Worm (Caenorhabditis elegans): ENCODE results near the gene panl-3.
A peak's percentile ranks its signal among the peaks of the same experiment; 100 is the strongest.

ce11 chrIII:9827163-9827951 lies 8.5 kb downstream of the panl-3 start, which contains the start of the genes ZK632.10 and ZK632.11:
- TF ChIP-seq pha-4 (tag; optimal IDR thresholded peaks at IDR 0.05) = peak; percentile 99
- TF ChIP-seq ztf-4 (tag; optimal IDR thresholded peaks at IDR 0.05) = no peak
- no peak for TF ChIP-seq fos-1 (tag; optimal IDR thresholded peaks at IDR 0.05)
- no peak for TF ChIP-seq nhr-25 (tag; optimal IDR thresholded peaks at IDR 0.05)
- no peak for TF ChIP-seq elt-3 (tag; optimal IDR thresholded peaks at IDR 0.05)
- no peak for TF ChIP-seq fkh-10 (GFP tag; optimal IDR thresholded peaks at IDR 0.05)
- peak; percentile 45 for TF ChIP-seq snpc-4 (tag; optimal IDR thresholded peaks at IDR 0.05)
- TF ChIP-seq zag-1 (tag; optimal IDR thresholded peaks at IDR 0.05) = no peak
- no peak for TF ChIP-seq ceh-9 (tag; optimal IDR thresholded peaks at IDR 0.05)
- TF ChIP-seq nhr-67 (tag; optimal IDR thresholded peaks at IDR 0.05) = no peak
- TF ChIP-seq egl-27 (tag; optimal IDR thresholded peaks at IDR 0.05) = no peak
- TF ChIP-seq nhr-77 (tag; optimal IDR thresholded peaks at IDR 0.05) = no peak
- TF ChIP-seq skn-1 (tag; optimal IDR thresholded peaks at IDR 0.05) = peak; percentile 13

All from whole organism, L3 larva.